Fruit fly (Drosophila melanogaster): ENCODE results near the gene CG13692.

CG13692 gene

DNA sequence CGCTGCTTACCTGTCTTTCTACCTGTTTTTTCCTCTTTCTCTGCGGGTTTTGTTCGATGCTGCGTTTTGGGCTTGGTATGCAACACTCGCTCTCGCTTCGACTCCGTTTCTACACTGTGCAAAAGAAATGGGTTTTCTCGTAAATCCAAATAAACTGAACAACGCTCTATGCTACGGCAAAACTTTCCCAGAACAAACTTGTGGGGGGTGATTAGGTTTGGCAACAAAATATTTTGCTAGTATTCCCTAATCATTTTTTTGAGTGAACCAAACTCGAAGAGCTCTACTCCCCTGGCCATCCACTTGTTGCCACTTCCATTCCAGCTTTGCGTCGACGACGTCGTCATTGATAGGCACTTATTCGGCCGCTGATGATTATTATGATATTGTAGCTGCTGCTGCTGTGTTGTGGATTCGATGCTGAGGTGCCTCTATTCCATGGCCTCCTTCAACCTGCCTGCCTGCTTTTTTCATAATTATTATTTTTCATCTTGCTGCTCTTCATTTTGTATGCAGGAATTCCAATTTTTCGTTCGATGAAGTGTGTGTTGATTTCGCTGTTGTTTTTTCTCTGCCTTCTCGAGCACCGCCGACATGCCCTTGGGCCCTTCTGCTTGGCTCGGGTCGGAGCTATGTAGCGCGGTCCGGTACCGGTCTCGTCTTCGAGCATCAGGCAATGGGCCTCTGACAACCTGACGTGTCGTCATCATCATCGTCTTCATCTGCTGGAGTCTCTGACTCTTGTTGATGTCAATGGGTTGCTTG is 20.5 kb downstream of the CG13692 start (continued):
- TF ChIP-seq p53 (GFP tag; optimal IDR thresholded peaks at IDR 0.05) (peak; percentile 72), NK7.1 (GFP tag; optimal IDR thresholded peaks at IDR 0.05) (peak; percentile 44), hb (GFP tag; IDR thresholded peaks at IDR 0.05; ENCODE audit: partially characterized antibody) (no peak), CG9215 (GFP tag; IDR thresholded peaks at IDR 0.05) (peak; percentile 27; the same call in 1 of the 2 replicates), CG7271 (tag; optimal IDR thresholded peaks at IDR 0.05) (peak; percentile 37), Lhr (GFP tag; optimal IDR thresholded peaks at IDR 0.05) (no peak), Hr39 (optimal IDR thresholded peaks at IDR 0.05) (no peak), Taf1 (GFP tag; IDR thresholded peaks at IDR 0.05) (no peak), CG4360 (GFP tag; IDR thresholded peaks at IDR 0.05) (peak; percentile 63), CG3726 (GFP tag; IDR thresholded peaks at IDR 0.05) (peak; percentile 75; the same call in 2 of the 3 replicates), bbx (GFP tag; IDR thresholded peaks at IDR 0.05; ENCODE audit: partially characterized antibody) (no peak), Atf6 (GFP tag; IDR thresholded peaks at IDR 0.05) (no peak), pho (GFP tag; optimal IDR thresholded peaks at IDR 0.05) (peak; percentile 30), Sox100B (GFP tag; optimal IDR thresholded peaks at IDR 0.05) (no peak), CG14014 (GFP tag; IDR thresholded peaks at IDR 0.05) (peak; percentile 57; the same call in 1 of the 2 replicates), fru (optimal IDR thresholded peaks at IDR 0.05) (no peak), Kr (GFP tag; optimal IDR thresholded peaks at IDR 0.05) (no peak), Oli (tag; optimal IDR thresholded peaks at IDR 0.05) (peak; percentile 84), dmrt99B (tag; optimal IDR thresholded peaks at IDR 0.05) (peak; percentile 92), CG7745 (tag; optimal IDR thresholded peaks at IDR 0.05) (no peak), CG30020 (tag; optimal IDR thresholded peaks at IDR 0.05) (no peak), run (tag; optimal IDR thresholded peaks at IDR 0.05) (peak; percentile 50), Dp (GFP tag; optimal IDR thresholded peaks at IDR 0.05) (no peak), Nf-YC (tag; optimal IDR thresholded peaks at IDR 0.05) (no peak), CrebB (tag; optimal IDR thresholded peaks at IDR 0.05) (peak; percentile 42), CG17186 (GFP tag; optimal IDR thresholded peaks at IDR 0.05) (peak; percentile 42), CG4424 (GFP tag; optimal IDR thresholded peaks at IDR 0.05) (peak; percentile 87), Oaz (GFP tag; IDR thresholded peaks at IDR 0.05) (peak; percentile 61), CG6272 (GFP tag; IDR thresholded peaks at IDR 0.05) (peak; percentile 65), CG11504 (tag; optimal IDR thresholded peaks at IDR 0.05) (no peak), Dek (tag; optimal IDR thresholded peaks at IDR 0.05) (peak; percentile 51), CG8924 (tag; optimal IDR thresholded peaks at IDR 0.05) (peak; percentile 84), tup (GFP tag; optimal IDR thresholded peaks at IDR 0.05) (peak; percentile 59), CG8089 (GFP tag; optimal IDR thresholded peaks at IDR 0.05) (peak; percentile 86), Mes4 (GFP tag; optimal IDR thresholded peaks at IDR 0.05) (peak; percentile 80), CG8765 (GFP tag; IDR thresholded peaks at IDR 0.05) (peak; percentile 84), CG17359 (tag; optimal IDR thresholded peaks at IDR 0.05) (peak; percentile 92), Dref (GFP tag; IDR thresholded peaks at IDR 0.05) (0 out of 2 replicates have a peak, but pooled peaks have one; percentile 23), eyg (GFP tag; optimal IDR thresholded peaks at IDR 0.05) (peak; percentile 19), vfl (GFP tag; optimal IDR thresholded peaks at IDR 0.05) (peak; percentile 54), Elba2 (GFP tag; optimal IDR thresholded peaks at IDR 0.05) (peak; percentile 13), cg (GFP tag; optimal IDR thresholded peaks at IDR 0.05) (no peak), gro (GFP tag; optimal IDR thresholded peaks at IDR 0.05) (no peak), klu (GFP tag; IDR thresholded peaks at IDR 0.05) (peak; percentile 58), sens (GFP tag) (peak; percentile 98), bowl (GFP tag; IDR thresholded peaks at IDR 0.05) (peak; percentile 75), stwl (tag; optimal IDR thresholded peaks at IDR 0.05) (peak; percentile 23), CG11723 (GFP tag; optimal IDR thresholded peaks at IDR 0.05) (peak; percentile 66), ewg (GFP tag; optimal IDR thresholded peaks at IDR 0.05) (peak; percentile 75), pum (GFP tag; optimal IDR thresholded peaks at IDR 0.05) (peak; percentile 87)

Measured in whole organism, embryonic.